Worm (Caenorhabditis elegans) whole organism, mixed stage, embryonic: ENCODE results near the gene F15H10.12.

Source experiments
- elt-3 ChIP-seq: fragments of 150-350 bp; optimal IDR thresholded peaks from 2 replicates; lab custom pipeline; 2014; ENCODE audit warnings: missing biosample characterization, missing genetic modification characterization
- snpc-4 ChIP-seq: fragments of 150-350 bp; optimal IDR thresholded peaks from 2 replicates; lab custom pipeline; 2014; ENCODE audit warnings: missing biosample characterization, missing genetic modification characterization
- unc-39 ChIP-seq: fragments of 150-350 bp; optimal IDR thresholded peaks from 2 replicates; lab custom pipeline; 2014; ENCODE audit warnings: missing biosample characterization, missing genetic modification characterization

ce11 chrV:10404701-10405100 is 5.2 kb downstream of the F15H10.12 start:
- TF ChIP-seq elt-3 (tag; lab: Kevin White, UChicago) (no peak), snpc-4 (tag; lab: Kevin White, UChicago) (no peak), unc-39 (tag; lab: Kevin White, UChicago) (no peak)
